Fruit fly (Drosophila melanogaster): ENCODE data around the gene Cog2.

Cog2 gene

DNA sequence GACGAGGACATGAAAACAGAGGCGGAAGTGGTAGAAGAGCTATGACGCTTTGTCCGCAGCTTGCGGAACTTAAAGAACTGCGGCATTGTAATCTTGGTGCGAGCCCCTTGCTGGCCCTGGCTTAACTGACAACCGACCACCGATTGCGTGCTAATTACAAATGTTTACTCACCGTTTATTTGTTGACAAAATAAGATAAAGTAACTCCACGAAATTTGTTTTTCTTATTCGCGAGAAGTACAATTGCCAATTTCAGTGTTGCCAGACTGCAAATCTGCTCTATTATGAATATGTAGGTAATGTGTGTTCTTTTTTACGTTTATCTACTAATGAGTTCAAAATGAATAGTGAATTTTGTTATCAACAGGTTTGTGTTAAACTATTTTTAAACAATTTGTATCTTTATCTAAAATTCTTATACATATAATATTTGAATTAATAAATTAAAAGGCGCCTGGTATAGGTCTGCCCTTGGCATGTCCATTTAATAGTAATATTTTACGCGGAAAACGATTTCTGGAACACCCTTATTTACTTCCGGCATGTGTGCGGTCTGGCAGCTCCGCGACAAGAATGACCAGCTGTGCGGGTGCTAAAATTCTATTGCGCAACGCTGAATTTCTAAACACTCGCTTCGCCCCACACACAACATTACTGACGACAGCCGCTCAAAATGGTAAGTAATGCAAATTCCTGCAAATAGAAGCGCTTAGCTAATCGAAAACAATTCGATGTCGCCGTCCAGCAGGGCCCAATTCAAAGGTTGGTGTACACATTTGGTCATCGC lies 4.6 kb downstream of the Cog2 start, which contains the start of the genes Atg4b and Hibch:
Gene Atg4b, minus strand, starts transcription at position 280 of the 787 bp plus-strand sequence.
Gene Hibch, plus strand, starts transcription at position 585 of the 787 bp plus-strand sequence.
- TF ChIP-seq CG14655 (GFP tag; optimal IDR thresholded peaks at IDR 0.05) (no peak), CG34367 (tag; optimal IDR thresholded peaks at IDR 0.05) (peak; percentile 68), CG8301 (tag; optimal IDR thresholded peaks at IDR 0.05) (no peak), gl (tag; optimal IDR thresholded peaks at IDR 0.05) (peak; percentile 55), D1 (tag; optimal IDR thresholded peaks at IDR 0.05) (no peak), CG8159 (tag; optimal IDR thresholded peaks at IDR 0.05) (peak; percentile 89), EcR (GFP tag; optimal IDR thresholded peaks at IDR 0.05) (peak; percentile 17), rn (GFP tag; IDR thresholded peaks at IDR 0.05) (peak; percentile 46; the same call in 1 of the 2 replicates), Ets98B (GFP tag; IDR thresholded peaks at IDR 0.05) (peak; percentile 75), Pif1A (GFP tag; optimal IDR thresholded peaks at IDR 0.05) (no peak), CG10348 (GFP tag; IDR thresholded peaks at IDR 0.05) (0 out of 2 replicates have a peak, but pooled peaks have one; percentile 20), CG13204 (GFP tag; optimal IDR thresholded peaks at IDR 0.05) (no peak), Pif1B (GFP tag; optimal IDR thresholded peaks at IDR 0.05) (no peak), Snoo (tag; optimal IDR thresholded peaks at IDR 0.05) (peak; percentile 63), CG4496 (GFP tag; IDR thresholded peaks at IDR 0.05) (peak; percentile 81), CG17806 (tag; optimal IDR thresholded peaks at IDR 0.05) (peak; percentile 83), CG12605 (GFP tag; IDR thresholded peaks at IDR 0.05) (0 out of 2 replicates have a peak, but pooled peaks have one; percentile 26), fd96Ca (GFP tag; IDR thresholded peaks at IDR 0.05) (peak; percentile 75; the same call in 2 of the 3 replicates), CG32121 (GFP tag; IDR thresholded peaks at IDR 0.05) (peak; percentile 72), CG15710 (tag; optimal IDR thresholded peaks at IDR 0.05) (peak; percentile 84), CG9948 (tag; optimal IDR thresholded peaks at IDR 0.05) (peak; percentile 77)

DNA sequence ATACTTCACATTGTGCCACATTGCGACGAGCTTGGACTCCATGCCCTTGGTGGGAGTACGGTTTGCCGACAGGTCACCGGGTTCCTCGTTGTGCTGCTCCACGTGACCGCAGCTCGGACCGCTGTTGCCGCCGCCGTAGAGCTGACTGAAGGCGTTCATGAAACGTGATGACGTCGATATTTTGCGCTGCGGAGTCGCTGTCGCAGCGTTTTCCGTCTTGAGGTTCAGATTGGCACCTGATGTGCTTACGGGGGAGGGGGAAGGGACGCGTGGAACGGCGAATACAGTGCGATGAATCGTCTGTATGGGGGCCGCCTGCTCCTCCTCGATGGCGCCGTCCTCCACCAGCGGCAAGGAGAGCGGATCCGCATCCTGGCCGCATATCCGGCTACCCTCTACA lies 5.3 kb downstream of the Cog2 start:
- TF ChIP-seq gl (tag; optimal IDR thresholded peaks at IDR 0.05) = no peak
- no peak for TF ChIP-seq Pif1A (GFP tag; optimal IDR thresholded peaks at IDR 0.05)
- TF ChIP-seq CG8159 (tag; optimal IDR thresholded peaks at IDR 0.05) = no peak
- no peak for TF ChIP-seq CG17806 (tag; optimal IDR thresholded peaks at IDR 0.05)
- no peak for TF ChIP-seq rn (GFP tag; IDR thresholded peaks at IDR 0.05)
- no peak for TF ChIP-seq CG13204 (GFP tag; optimal IDR thresholded peaks at IDR 0.05)
- TF ChIP-seq CG12605 (GFP tag; IDR thresholded peaks at IDR 0.05) = no peak
- no peak for TF ChIP-seq CG4496 (GFP tag; IDR thresholded peaks at IDR 0.05)
- no peak for TF ChIP-seq CG8301 (tag; optimal IDR thresholded peaks at IDR 0.05)
- TF ChIP-seq CG15710 (tag; optimal IDR thresholded peaks at IDR 0.05) = no peak
- TF ChIP-seq CG32121 (GFP tag; IDR thresholded peaks at IDR 0.05) = no peak
- no peak for TF ChIP-seq CG14655 (GFP tag; optimal IDR thresholded peaks at IDR 0.05)
- no peak for TF ChIP-seq Pif1B (GFP tag; optimal IDR thresholded peaks at IDR 0.05)
- TF ChIP-seq D1 (tag; optimal IDR thresholded peaks at IDR 0.05) = no peak
- TF ChIP-seq CG34367 (tag; optimal IDR thresholded peaks at IDR 0.05) = no peak
- TF ChIP-seq Snoo (tag; optimal IDR thresholded peaks at IDR 0.05) = no peak
- no peak for TF ChIP-seq CG9948 (tag; optimal IDR thresholded peaks at IDR 0.05)

DNA sequence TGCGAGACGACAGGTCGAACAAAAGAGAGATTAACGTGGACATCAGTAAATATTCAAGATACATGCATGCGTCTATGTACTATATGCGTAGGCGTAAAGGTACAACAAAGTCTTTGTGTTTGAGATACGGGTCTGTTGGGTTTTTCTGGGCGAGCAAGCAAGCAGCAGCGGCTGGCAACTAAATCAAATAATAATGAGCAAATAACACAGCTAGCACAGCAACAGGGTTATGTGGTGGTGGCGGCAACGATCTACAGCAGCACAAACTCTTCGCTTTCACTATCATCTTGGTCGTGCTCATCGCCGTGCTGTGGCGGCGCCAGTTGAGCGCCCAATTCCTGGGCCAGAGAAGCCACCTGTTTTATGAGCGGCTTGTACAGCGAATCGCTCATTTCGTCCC lies 7.4 kb downstream of the Cog2 start:
- TF ChIP-seq CG10348 (GFP tag; IDR thresholded peaks at IDR 0.05) (no peak), CG8159 (tag; optimal IDR thresholded peaks at IDR 0.05) (no peak), CG17806 (tag; optimal IDR thresholded peaks at IDR 0.05) (no peak), CG14655 (GFP tag; optimal IDR thresholded peaks at IDR 0.05) (no peak), CG13204 (GFP tag; optimal IDR thresholded peaks at IDR 0.05) (no peak), D1 (tag; optimal IDR thresholded peaks at IDR 0.05) (no peak), Pif1B (GFP tag; optimal IDR thresholded peaks at IDR 0.05) (no peak), Ets98B (GFP tag; IDR thresholded peaks at IDR 0.05) (no peak), CG8301 (tag; optimal IDR thresholded peaks at IDR 0.05) (no peak), CG12605 (GFP tag; IDR thresholded peaks at IDR 0.05) (no peak), gl (tag; optimal IDR thresholded peaks at IDR 0.05) (no peak), CG15710 (tag; optimal IDR thresholded peaks at IDR 0.05) (no peak), Pif1A (GFP tag; optimal IDR thresholded peaks at IDR 0.05) (no peak), CG34367 (tag; optimal IDR thresholded peaks at IDR 0.05) (no peak), rn (GFP tag; IDR thresholded peaks at IDR 0.05) (no peak), fd96Ca (GFP tag; IDR thresholded peaks at IDR 0.05) (no peak), CG9948 (tag; optimal IDR thresholded peaks at IDR 0.05) (no peak), EcR (GFP tag; optimal IDR thresholded peaks at IDR 0.05) (no peak), CG32121 (GFP tag; IDR thresholded peaks at IDR 0.05) (no peak)

DNA sequence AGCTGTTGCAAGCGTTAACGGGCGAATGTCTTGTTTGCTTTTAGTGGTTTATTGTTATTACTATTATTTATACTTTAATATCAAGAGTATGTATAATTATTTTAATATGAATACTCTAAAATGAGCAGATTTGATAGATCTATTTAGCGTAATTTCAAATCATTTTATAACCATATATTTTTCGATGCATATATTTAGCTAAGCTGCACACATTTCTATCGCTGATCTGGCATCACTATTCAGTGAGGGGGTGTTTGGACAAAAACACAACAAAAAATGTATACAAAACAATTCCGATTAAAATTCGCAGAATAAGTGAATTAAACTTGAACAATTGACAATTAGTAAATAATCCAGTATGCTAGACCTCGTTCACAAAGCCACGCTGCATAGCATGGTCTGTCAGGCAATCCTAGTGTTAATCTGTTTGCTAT lies 10.4 kb downstream of the Cog2 start, which contains the start of the genes Trs33 and Tmtc4:
Gene Trs33, minus strand, starts transcription at position 3 of the 434 bp plus-strand sequence.
Gene Tmtc4, plus strand, starts transcription at position 233 of the 434 bp plus-strand sequence.
- no peak for TF ChIP-seq CG4496 (GFP tag; IDR thresholded peaks at IDR 0.05)
- TF ChIP-seq fd96Ca (GFP tag; IDR thresholded peaks at IDR 0.05) = no peak
- TF ChIP-seq CG17806 (tag; optimal IDR thresholded peaks at IDR 0.05) = peak; percentile 15
- TF ChIP-seq D1 (tag; optimal IDR thresholded peaks at IDR 0.05) = no peak
- TF ChIP-seq CG12605 (GFP tag; IDR thresholded peaks at IDR 0.05) = no peak
- TF ChIP-seq CG8159 (tag; optimal IDR thresholded peaks at IDR 0.05) = no peak
- TF ChIP-seq CG9948 (tag; optimal IDR thresholded peaks at IDR 0.05) = peak; percentile 6
- TF ChIP-seq CG34367 (tag; optimal IDR thresholded peaks at IDR 0.05) = no peak
- TF ChIP-seq CG32121 (GFP tag; IDR thresholded peaks at IDR 0.05) = 0 out of 2 replicates have a peak, but pooled peaks have one; percentile 13
- TF ChIP-seq CG13204 (GFP tag; optimal IDR thresholded peaks at IDR 0.05) = no peak
- no peak for TF ChIP-seq Pif1B (GFP tag; optimal IDR thresholded peaks at IDR 0.05)
- TF ChIP-seq gl (tag; optimal IDR thresholded peaks at IDR 0.05) = no peak
- TF ChIP-seq EcR (GFP tag; optimal IDR thresholded peaks at IDR 0.05) = peak; percentile 9
- TF ChIP-seq CG14655 (GFP tag; optimal IDR thresholded peaks at IDR 0.05) = no peak
- TF ChIP-seq CG15710 (tag; optimal IDR thresholded peaks at IDR 0.05) = peak; percentile 39
- TF ChIP-seq rn (GFP tag; IDR thresholded peaks at IDR 0.05) = no peak
- no peak for TF ChIP-seq Ets98B (GFP tag; IDR thresholded peaks at IDR 0.05)
- TF ChIP-seq CG10348 (GFP tag; IDR thresholded peaks at IDR 0.05) = no peak
- no peak for TF ChIP-seq Pif1A (GFP tag; optimal IDR thresholded peaks at IDR 0.05)
- TF ChIP-seq CG8301 (tag; optimal IDR thresholded peaks at IDR 0.05) = no peak
- peak; percentile 28 for TF ChIP-seq Snoo (tag; optimal IDR thresholded peaks at IDR 0.05)

Measured in whole organism, pupa.